Fruit fly (Drosophila melanogaster): ENCODE measurements around the gene CG17648.
A peak's percentile ranks its signal among the peaks of the same experiment; 100 is the strongest.

The CG17648 gene

dm6 chr2L:1723135-1723936 is 28.8 kb upstream of the CG17648 start (continued):
- peak; percentile 78 for TF ChIP-seq sug (tag; optimal IDR thresholded peaks at IDR 0.05)
- no peak for TF ChIP-seq ase (GFP tag; IDR thresholded peaks at IDR 0.05)
- TF ChIP-seq CG13424 (tag; optimal IDR thresholded peaks at IDR 0.05), result peak; percentile 14
- TF ChIP-seq twi (tag; optimal IDR thresholded peaks at IDR 0.05), result peak; percentile 52
- TF ChIP-seq Antp (GFP tag; optimal IDR thresholded peaks at IDR 0.05), result no peak
- TF ChIP-seq CG11695 (GFP tag; IDR thresholded peaks at IDR 0.05), result no peak
- TF ChIP-seq CG7987 (GFP tag; optimal IDR thresholded peaks at IDR 0.05), result peak; percentile 53
- no peak for TF ChIP-seq sens (GFP tag)
- no peak for TF ChIP-seq pzg (GFP tag; optimal IDR thresholded peaks at IDR 0.05)
- 0 out of 2 replicates have a peak, but pooled peaks have one; percentile 32 for TF ChIP-seq ara (GFP tag; IDR thresholded peaks at IDR 0.05)
- TF ChIP-seq CG12391 (tag; optimal IDR thresholded peaks at IDR 0.05), result peak; percentile 18
- peak; percentile 20 for TF ChIP-seq slp2 (GFP tag; optimal IDR thresholded peaks at IDR 0.05)
- TF ChIP-seq CG11504 (tag; optimal IDR thresholded peaks at IDR 0.05), result peak; percentile 43
- peak; percentile 69 for TF ChIP-seq exex (tag; optimal IDR thresholded peaks at IDR 0.05)
- no peak for TF ChIP-seq Scr (GFP tag; IDR thresholded peaks at IDR 0.05; ENCODE audit: partially characterized antibody)
- peak; percentile 49 for TF ChIP-seq CG2678 (tag; optimal IDR thresholded peaks at IDR 0.05)
- TF ChIP-seq Sin3A (optimal IDR thresholded peaks at IDR 0.05), result no peak
- no peak for TF ChIP-seq CG4730 (GFP tag; IDR thresholded peaks at IDR 0.05)
- TF ChIP-seq gcm2 (GFP tag; optimal IDR thresholded peaks at IDR 0.05), result no peak
- peak; percentile 15 for TF ChIP-seq unpg (GFP tag; optimal IDR thresholded peaks at IDR 0.05)
- TF ChIP-seq CG4328 (GFP tag; optimal IDR thresholded peaks at IDR 0.05), result peak; percentile 23
- no peak for TF ChIP-seq insv (GFP tag; optimal IDR thresholded peaks at IDR 0.05)
- TF ChIP-seq CG15601 (tag; optimal IDR thresholded peaks at IDR 0.05), result peak; percentile 65
- no peak for TF ChIP-seq CHES-1-like (GFP tag; optimal IDR thresholded peaks at IDR 0.05)
- peak; percentile 49 for TF ChIP-seq gem (tag; optimal IDR thresholded peaks at IDR 0.05)
- peak; percentile 14 for TF ChIP-seq Asciz (GFP tag; optimal IDR thresholded peaks at IDR 0.05)
- no peak for TF ChIP-seq seq (GFP tag; IDR thresholded peaks at IDR 0.05)
- peak; percentile 15; the same call in 1 of the 2 replicates for TF ChIP-seq CG32532 (GFP tag; IDR thresholded peaks at IDR 0.05)
- TF ChIP-seq ftz-f1 (GFP tag; optimal IDR thresholded peaks at IDR 0.05), result no peak
- no peak for TF ChIP-seq CG10431 (GFP tag; optimal IDR thresholded peaks at IDR 0.05)
- TF ChIP-seq CG4820 (GFP tag; optimal IDR thresholded peaks at IDR 0.05), result no peak
- peak; percentile 90 for TF ChIP-seq CG12769 (tag; optimal IDR thresholded peaks at IDR 0.05)
- TF ChIP-seq CG13775 (GFP tag; optimal IDR thresholded peaks at IDR 0.05), result peak; percentile 2
- TF ChIP-seq CG8290 (GFP tag; optimal IDR thresholded peaks at IDR 0.05), result no peak
- TF ChIP-seq CG8290 (tag; optimal IDR thresholded peaks at IDR 0.05), result peak in 1 of 2 experiments; percentile 34
- peak; percentile 20 for TF ChIP-seq lab (GFP tag; optimal IDR thresholded peaks at IDR 0.05)
- TF ChIP-seq CG1233 (GFP tag; optimal IDR thresholded peaks at IDR 0.05), result peak; percentile 14
- TF ChIP-seq fd3F (GFP tag; optimal IDR thresholded peaks at IDR 0.05), result no peak
- TF ChIP-seq CG2202 (tag; optimal IDR thresholded peaks at IDR 0.05), result peak; percentile 30
- 0 out of 3 replicates have a peak, but pooled peaks have one; percentile 4 for TF ChIP-seq z (GFP tag; IDR thresholded peaks at IDR 0.05)
- peak; percentile 37 for TF ChIP-seq Deaf1 (tag; optimal IDR thresholded peaks at IDR 0.05)
- peak; percentile 39 for TF ChIP-seq lilli (GFP tag; optimal IDR thresholded peaks at IDR 0.05)
- no peak for TF ChIP-seq bab2 (GFP tag; optimal IDR thresholded peaks at IDR 0.05)
- TF ChIP-seq D (optimal IDR thresholded peaks at IDR 0.05), result no peak
- peak; percentile 10 for TF ChIP-seq D (GFP tag; optimal IDR thresholded peaks at IDR 0.05)
- no peak; the same call in 1 of the 2 replicates for TF ChIP-seq CG31441 (GFP tag; IDR thresholded peaks at IDR 0.05)
- peak; percentile 66; the same call in 2 of the 3 replicates for TF ChIP-seq ci (GFP tag; IDR thresholded peaks at IDR 0.05)
- TF ChIP-seq row (GFP tag; IDR thresholded peaks at IDR 0.05), result peak; percentile 43; the same call in 1 of the 3 replicates
- 0 out of 2 replicates have a peak, but pooled peaks have one; percentile 20 for TF ChIP-seq CG14441 (GFP tag; IDR thresholded peaks at IDR 0.05)
- TF ChIP-seq ato (GFP tag; IDR thresholded peaks at IDR 0.05; ENCODE audit: partially characterized antibody), result no peak
